Worm (Caenorhabditis elegans): ENCODE measurements around the gene K11H3.2.

The K11H3.2 gene

DNA sequence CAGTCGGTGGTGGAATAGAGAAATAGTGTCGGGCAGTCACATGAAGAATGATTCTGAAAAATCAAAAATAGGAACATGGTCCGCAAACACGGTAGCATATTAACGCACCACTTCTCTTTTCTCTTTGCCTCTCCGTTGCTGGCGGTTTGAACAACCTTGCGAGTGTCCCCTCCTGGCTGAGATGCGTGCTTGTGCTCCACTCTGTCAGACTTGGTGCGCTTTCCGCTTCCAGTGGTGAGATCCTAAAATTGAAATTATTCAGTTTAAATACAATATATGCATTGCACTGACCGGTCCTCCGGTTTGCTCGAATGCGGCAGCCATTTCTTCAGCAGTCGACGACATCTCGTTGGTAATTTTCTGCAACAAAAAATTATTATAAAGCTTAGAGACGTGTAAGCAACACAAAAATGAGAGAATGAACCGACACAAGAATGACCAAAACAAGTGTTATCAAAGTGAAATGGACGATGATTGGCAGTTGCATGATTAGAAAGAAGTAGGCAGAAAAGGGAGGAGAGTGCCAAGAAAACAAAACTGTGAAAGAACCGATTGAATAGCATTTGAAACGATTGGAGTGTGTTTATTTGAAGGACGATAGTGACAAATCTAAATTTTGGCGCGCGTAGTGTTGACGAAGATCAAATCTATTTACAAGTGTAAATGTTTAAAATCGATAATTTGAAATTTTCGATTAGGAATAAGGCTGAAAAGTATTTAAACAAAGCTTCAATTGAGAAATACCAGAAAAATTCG is 20.9 kb upstream of the K11H3.2 start, which contains the start of gene ZK632.9:
ZK632.9 (minus strand) TSS at position 360 of the 756 bp plus-strand sequence.
- no peak for TF ChIP-seq unc-62 (GFP tag; optimal IDR thresholded peaks at IDR 0.05)

DNA sequence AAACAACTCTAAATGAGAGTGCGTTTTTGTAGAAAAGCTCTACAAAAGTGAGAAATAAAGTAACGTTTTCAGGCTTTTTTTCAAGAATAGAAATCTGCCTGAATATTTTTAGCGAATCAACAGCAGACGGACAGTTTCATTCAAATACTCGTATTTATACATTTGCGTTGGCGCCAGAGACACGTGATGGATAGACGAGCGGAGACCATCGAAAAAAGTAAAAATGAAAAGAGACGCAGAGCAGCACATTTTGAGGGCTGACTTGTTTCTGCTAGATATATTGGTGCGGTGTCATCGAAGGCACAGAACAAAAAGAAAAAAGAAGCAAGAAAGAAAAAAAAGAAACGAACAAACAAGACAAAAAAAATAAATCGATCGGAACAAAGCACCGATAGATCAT is 20.2 kb upstream of the K11H3.2 start:
- no peak for TF ChIP-seq unc-62 (GFP tag; optimal IDR thresholded peaks at IDR 0.05)

DNA sequence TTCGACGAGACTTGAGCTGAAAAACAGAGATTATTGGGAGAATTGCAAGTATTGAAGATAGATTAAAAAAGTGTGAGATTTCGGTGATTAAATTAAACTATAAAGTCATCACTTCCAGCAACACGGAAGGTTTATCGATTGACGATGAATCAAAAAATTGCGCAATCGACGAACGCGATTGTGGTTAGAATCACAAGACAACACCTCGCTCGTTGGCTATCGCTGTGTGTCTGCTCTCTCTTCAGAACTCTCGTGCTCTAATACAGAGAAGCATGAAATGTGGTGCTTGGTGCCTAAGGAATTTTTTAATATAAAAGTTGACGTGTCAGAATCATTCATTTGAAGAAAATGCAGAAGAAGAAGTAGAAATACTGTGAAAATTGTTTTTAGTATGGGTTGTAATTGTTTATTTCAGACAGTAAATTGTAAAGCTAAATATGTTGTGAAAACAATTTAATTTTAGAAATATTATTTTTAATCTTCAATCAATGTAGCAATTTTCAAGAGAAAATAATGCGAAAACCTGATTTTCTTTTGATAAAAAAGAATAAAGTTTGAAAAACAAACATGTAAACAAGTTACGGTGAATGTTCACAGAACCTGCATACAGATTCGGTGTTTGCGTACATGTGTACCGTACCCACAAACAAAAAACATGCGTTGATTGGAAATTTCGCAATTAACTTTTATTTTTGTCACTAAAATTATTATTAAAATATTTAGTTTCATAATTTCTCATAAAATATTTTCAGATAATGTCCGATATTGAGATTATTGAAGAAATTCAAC is 18.8 kb upstream of the K11H3.2 start, which contains the start of the genes ZK632.10 and ZK632.11:
ZK632.10 (minus strand) TSS at position 560 of the 789 bp plus-strand sequence.
ZK632.11 (plus strand) TSS at position 753 of the 789 bp plus-strand sequence.
- TF ChIP-seq unc-62 (GFP tag; optimal IDR thresholded peaks at IDR 0.05) = no peak

DNA sequence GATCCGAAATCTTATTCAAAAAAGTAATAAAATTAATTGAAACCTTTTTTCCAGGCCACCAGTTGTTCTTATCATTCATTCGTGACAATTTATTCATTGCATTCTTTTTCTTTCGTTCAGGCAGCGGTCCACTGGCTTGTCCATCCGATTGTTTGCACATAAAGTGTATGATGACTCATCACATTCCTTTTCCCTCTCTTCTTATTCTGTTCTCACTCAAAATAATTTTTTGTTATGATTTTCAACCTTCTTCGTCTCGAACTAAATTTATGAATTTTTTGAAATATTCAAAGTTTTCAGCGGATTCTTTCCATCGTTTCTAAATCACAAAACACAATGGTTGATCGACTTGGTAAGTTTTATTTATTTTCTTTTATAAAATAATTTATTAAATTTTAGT is 15.7 kb upstream of the K11H3.2 start, which contains the start of gene ZK632.12:
ZK632.12 (plus strand) TSS at position 301 of the 400 bp plus-strand sequence.
- TF ChIP-seq unc-62 (GFP tag; optimal IDR thresholded peaks at IDR 0.05) = no peak

DNA sequence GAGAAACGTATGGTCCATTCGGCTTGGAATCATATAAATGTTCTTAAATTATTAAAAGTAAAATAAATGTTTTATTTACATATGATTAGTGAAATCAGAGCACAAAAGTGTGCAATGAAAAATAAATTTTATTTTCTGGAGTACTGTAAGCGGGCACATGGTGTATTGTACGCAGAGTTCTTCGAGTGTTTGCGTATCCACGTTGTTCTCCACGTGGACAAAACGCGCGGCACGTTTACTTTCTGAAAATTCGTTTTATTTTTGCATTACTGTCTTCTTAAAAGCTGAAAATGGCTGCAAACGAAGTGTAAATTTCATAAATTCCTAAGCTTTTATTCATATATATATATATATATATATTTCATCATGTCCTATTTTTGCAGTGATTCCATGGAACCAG is 13.6 kb upstream of the K11H3.2 start:
- no peak for TF ChIP-seq unc-62 (GFP tag; optimal IDR thresholded peaks at IDR 0.05)

DNA sequence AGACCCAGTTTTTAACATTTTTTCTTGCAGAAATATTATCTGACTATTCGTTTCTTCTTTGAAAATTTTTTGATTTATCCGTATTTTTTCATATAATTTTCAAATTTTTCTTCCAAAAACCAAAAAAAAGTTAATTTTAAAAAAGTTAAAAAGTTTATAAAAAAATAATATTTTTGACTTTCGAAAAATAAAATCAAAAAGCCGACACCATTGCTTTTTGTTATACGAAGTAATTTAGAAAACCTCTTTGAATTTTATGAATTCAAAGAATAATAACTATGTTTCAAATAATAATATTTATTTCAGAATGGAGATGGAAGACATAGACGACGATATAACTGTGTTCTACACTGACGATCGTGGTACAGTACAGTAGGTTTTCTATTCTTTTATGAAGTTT is 11.3 kb upstream of the K11H3.2 start, which contains the start of gene K11H3.8:
K11H3.8 (plus strand) TSS at position 301 of the 400 bp plus-strand sequence.
- TF ChIP-seq unc-62 (GFP tag; optimal IDR thresholded peaks at IDR 0.05) = no peak

DNA sequence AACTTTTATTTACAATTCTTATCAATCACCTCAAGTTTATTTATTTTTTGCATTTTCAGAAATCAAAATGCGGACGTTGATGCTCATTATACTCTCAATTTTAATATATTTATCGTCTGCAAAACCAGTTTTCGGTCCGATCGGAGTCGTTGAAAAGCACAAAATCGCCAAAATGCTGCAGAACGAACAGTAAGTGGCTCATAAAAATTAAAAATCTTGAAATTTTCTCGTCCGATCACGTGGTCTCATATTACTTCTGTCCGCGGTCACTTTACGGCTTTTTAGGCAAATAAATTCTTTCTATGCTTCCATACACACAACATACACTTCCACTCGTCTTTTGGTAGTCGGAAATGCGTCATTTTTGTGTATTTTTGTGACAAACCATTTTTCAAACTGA is 2.5 kb upstream of the K11H3.2 start, which contains the start of gene K11H3.5:
K11H3.5 (plus strand) TSS at position 54 of the 400 bp plus-strand sequence.
- TF ChIP-seq unc-62 (GFP tag; optimal IDR thresholded peaks at IDR 0.05) = no peak

DNA sequence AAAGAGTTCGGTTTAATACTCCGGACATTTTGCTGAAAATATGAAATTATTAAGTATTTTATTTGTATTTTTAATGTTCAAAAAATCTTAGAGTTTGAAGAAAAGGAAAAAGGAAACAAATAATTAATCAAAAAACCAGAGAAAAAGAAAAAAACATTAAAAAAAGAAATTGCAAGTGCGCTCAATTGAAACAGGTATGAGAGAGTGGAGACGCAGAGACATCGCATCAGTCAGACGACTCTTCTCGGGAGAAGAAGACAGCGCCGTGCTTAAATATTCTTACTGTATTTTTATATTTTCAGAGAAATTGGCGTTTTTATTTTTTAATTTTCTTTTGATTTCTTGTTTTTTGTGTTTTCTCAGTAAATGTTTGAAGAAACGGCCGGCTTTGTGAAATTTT is 1.9 kb downstream of the K11H3.2 start, which contains the start of gene mrpl-36:
mrpl-36 (minus strand) TSS at position 34 of the 400 bp plus-strand sequence.
- no peak for TF ChIP-seq unc-62 (GFP tag; optimal IDR thresholded peaks at IDR 0.05)

DNA sequence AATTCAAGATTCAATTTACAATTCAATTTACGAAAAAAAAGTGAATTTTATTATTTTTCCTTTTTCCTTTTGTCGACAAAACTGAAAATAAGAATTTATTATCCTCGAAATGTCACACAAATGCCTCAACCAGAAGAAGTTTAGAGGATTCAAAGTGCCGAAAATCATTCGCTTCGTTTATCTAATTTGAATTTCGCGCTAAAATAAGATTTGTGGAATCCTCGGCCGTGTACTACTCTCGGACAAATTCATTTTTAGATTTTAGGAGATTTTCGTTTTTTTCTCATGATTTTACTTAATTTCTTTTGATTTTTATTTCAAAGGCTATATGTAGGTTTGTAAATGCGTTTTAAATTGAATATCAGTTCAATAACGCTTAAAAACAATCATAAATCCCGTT is 2.4 kb downstream of the K11H3.2 start:
- no peak for TF ChIP-seq unc-62 (GFP tag; optimal IDR thresholded peaks at IDR 0.05)

DNA sequence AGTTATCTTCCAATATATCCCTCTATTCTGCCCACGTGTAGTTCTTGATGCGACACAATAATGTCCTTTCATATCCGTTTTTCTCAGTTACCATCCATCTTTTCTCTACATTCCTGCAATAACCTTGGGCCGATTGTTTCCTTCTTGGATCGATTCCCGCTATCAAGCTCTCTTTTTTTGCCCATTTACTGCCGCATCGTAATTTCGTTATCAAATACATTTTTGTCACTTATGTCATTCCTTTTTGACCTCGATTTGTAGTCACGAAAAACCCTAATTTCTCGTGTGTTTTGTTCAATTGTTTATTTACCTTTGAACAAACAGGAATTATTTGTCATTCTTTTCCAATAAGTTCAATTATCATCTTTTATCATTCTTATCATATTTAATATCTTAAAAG is 3.8 kb downstream of the K11H3.2 start:
- TF ChIP-seq unc-62 (GFP tag; optimal IDR thresholded peaks at IDR 0.05) = no peak

DNA sequence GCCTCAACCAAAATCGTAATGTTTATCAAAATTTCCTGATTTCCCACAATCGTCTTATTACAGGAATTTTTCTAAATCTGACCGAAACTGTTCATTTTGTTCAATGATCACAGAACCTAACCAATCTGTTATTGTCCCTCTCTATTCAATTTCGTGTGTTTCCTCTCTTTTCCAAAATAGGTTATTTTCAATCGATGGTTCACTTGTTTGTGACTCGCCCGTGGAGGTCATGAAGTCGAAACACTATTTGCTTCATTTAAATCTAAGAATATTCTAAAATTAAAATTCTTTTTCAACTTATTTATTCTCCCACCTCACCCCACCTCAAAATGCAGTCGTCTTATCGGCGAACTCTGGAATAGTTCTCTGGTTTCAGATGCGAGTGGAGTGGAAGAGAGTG is 4.7 kb downstream of the K11H3.2 start:
- TF ChIP-seq unc-62 (GFP tag; optimal IDR thresholded peaks at IDR 0.05) = no peak

DNA sequence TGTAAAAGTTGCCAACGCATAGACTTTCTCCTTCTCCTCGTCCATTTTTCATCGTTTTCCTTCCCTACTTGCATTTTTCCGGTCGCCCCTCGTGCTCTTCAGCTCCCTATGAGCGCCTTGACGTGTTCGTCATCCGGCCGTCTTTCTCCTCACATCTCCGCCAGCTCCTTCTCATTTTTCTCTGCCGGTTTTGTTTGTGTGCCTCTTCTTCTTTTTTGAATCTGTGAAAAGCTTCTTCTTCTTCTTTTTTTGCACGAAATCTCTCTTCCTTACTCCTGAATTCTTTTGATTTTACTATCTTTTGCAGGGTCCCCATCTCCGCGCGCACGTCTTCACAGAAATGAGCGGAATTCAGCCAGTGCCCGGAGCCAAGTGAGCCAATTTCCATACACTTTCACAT is 5.4 kb downstream of the K11H3.2 start, which contains the start of gene K11H3.3:
K11H3.3 (plus strand) TSS at position 308 of the 400 bp plus-strand sequence.
- TF ChIP-seq unc-62 (GFP tag; optimal IDR thresholded peaks at IDR 0.05) = no peak

DNA sequence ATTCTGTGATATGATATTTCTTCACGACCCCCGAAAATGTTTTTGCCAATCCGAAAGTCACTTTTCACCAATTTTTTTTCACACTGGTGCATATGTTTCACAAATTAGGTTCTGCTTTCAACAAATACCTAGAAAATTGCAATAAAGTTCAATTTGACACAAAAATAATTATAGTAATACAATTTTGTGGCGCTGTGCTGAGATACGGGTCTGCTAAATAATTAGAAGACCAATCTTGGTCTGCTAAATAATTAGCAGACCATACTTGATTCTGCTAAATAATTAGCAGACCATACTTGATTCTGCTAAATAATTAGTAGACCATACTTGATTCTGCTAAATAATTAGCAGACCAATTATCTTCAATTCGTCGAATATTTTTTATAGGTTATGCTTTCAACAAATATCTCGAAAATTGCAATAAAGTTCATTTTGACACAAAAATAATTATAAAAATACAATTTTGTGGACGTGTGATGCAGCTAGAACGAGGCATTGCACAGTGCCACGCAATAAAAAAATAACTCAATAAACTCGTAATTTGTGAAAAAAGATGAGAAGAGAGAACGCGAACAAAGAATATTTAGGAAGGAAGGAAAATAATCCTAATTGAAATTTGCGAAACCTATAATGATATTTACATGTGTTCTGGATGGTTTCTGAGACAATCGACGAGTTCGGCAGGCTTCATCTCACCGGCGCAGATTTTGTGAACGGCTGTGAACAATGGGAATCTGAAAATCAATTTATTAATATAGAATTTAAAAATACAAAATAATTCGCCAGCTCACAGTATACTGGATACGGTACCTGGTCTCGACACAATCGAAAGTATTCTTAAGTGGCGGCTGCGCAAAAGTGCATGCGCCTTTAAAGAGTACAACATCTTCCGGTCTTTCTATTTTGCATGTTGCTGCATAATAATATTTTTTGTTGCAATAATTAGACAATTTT is 7.8 kb downstream of the K11H3.2 start:
- no peak for TF ChIP-seq unc-62 (GFP tag; optimal IDR thresholded peaks at IDR 0.05)

DNA sequence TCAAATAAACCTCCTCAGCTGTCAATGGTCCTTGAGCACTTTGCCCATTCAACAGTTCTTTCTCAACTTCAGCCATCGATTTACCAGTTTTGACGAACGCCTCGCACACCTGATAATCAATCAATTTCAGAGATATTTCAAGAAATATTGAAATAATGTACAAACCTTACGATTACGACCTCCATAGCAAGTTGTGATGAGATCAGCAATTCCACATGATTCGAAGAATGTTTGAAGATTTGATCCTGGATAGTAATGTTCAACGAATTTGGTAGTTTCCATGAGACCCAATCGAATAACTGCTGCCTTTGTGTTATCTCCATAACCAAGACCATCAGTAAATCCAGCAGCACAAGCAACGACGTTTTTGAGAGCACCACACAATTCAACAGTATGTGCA is 8.8 kb downstream of the K11H3.2 start:
- TF ChIP-seq unc-62 (GFP tag; optimal IDR thresholded peaks at IDR 0.05) = no peak

DNA sequence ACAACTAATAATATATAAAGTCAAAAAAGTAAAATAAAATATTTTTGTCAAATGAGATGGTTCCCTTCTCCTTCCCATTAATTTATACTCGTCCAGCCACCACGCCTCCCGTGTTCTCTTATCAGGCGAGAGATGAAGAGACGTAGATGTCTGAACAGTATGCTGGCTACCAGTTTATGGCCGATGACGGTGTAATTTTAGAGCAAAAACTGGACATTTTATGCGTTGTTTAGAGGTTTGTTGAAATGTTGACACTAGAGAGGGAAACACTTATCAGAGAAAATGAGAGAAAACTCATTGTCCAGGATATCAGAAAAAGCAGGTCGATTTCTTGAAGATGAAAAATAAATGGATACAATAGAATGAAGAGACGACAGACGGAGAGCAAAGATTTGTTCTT is 10.9 kb downstream of the K11H3.2 start:
- TF ChIP-seq unc-62 (GFP tag; optimal IDR thresholded peaks at IDR 0.05) = no peak

All from whole organism, dauer.